Worm (Caenorhabditis elegans): ENCODE measurements around the gene T07A5.1.

The T07A5.1 gene

ce11 chrIII:10306049-10306448, at the start of gene T07A5.1:
T07A5.1 (minus strand) TSS chrIII:10306197.
- TF ChIP-seq M03D4.4 (tag; optimal IDR thresholded peaks at IDR 0.05) (no peak), ztf-11 (tag; optimal IDR thresholded peaks at IDR 0.05) (no peak), lsy-2 (tag; optimal IDR thresholded peaks at IDR 0.05) (no peak), pha-4 (tag; optimal IDR thresholded peaks at IDR 0.05) (no peak), blmp-1 (tag; optimal IDR thresholded peaks at IDR 0.05) (no peak), lin-32 (GFP tag; optimal IDR thresholded peaks at IDR 0.05) (no peak), drap-1 (GFP tag; optimal IDR thresholded peaks at IDR 0.05) (no peak), elt-3 (tag; optimal IDR thresholded peaks at IDR 0.05) (no peak)

ce11 chrIII:10355382-10355781, 49.4 kb upstream of the T07A5.1 start, which contains the start of gene spp-1:
spp-1 (minus strand) TSS chrIII:10355668.
- TF ChIP-seq ceh-43 (GFP tag; optimal IDR thresholded peaks at IDR 0.05) (no peak), blmp-1 (tag; optimal IDR thresholded peaks at IDR 0.05) (no peak), ces-1 (GFP tag; optimal IDR thresholded peaks at IDR 0.05) (no peak), unc-120 (tag; optimal IDR thresholded peaks at IDR 0.05; ENCODE audit: poor library complexity, severe bottlenecking) (no peak)

ce11 chrIII:10354591-10354990, 48.6 kb upstream of the T07A5.1 start:
- TF ChIP-seq hlh-1 (tag; optimal IDR thresholded peaks at IDR 0.05): no peak
- no peak for TF ChIP-seq pha-4 (tag; optimal IDR thresholded peaks at IDR 0.05)
- TF ChIP-seq unc-39 (tag; optimal IDR thresholded peaks at IDR 0.05): no peak
- TF ChIP-seq snpc-4 (tag; optimal IDR thresholded peaks at IDR 0.05): no peak
- no peak for TF ChIP-seq zip-8 (tag; optimal IDR thresholded peaks at IDR 0.05)
- TF ChIP-seq sem-2 (GFP tag; optimal IDR thresholded peaks at IDR 0.05): no peak
- no peak for TF ChIP-seq nhr-2 (tag; optimal IDR thresholded peaks at IDR 0.05)
- TF ChIP-seq ham-2 (GFP tag; optimal IDR thresholded peaks at IDR 0.05): no peak
- no peak for TF ChIP-seq ztf-11 (tag; optimal IDR thresholded peaks at IDR 0.05)
- no peak for TF ChIP-seq ceh-43 (GFP tag; optimal IDR thresholded peaks at IDR 0.05)
- no peak for TF ChIP-seq sptf-1 (tag; optimal IDR thresholded peaks at IDR 0.05)
- TF ChIP-seq bed-3 (GFP tag; optimal IDR thresholded peaks at IDR 0.05): no peak
- no peak for TF ChIP-seq ceh-83 (GFP tag; optimal IDR thresholded peaks at IDR 0.05)
- no peak for TF ChIP-seq elt-3 (tag; optimal IDR thresholded peaks at IDR 0.05)
- TF ChIP-seq ceh-39 (tag; optimal IDR thresholded peaks at IDR 0.05): no peak
- TF ChIP-seq drap-1 (GFP tag; optimal IDR thresholded peaks at IDR 0.05): no peak

ce11 chrIII:10353423-10353822, 47.4 kb upstream of the T07A5.1 start:
- no peak for TF ChIP-seq nhr-12 (tag; optimal IDR thresholded peaks at IDR 0.05)
- no peak for TF ChIP-seq M03D4.4 (tag; optimal IDR thresholded peaks at IDR 0.05)
- no peak for TF ChIP-seq ceh-83 (GFP tag; optimal IDR thresholded peaks at IDR 0.05)
- TF ChIP-seq nhr-28 (tag; optimal IDR thresholded peaks at IDR 0.05): no peak
- no peak for TF ChIP-seq zip-8 (tag; optimal IDR thresholded peaks at IDR 0.05)
- TF ChIP-seq drap-1 (GFP tag; optimal IDR thresholded peaks at IDR 0.05): no peak
- TF ChIP-seq unc-39 (tag; optimal IDR thresholded peaks at IDR 0.05): no peak
- no peak for TF ChIP-seq cnd-1 (tag; optimal IDR thresholded peaks at IDR 0.05)
- no peak for TF ChIP-seq nhr-2 (tag; optimal IDR thresholded peaks at IDR 0.05)
- no peak for TF ChIP-seq ceh-39 (tag; optimal IDR thresholded peaks at IDR 0.05)
- no peak for TF ChIP-seq mls-2 (tag; optimal IDR thresholded peaks at IDR 0.05)
- no peak for TF ChIP-seq pha-4 (tag; optimal IDR thresholded peaks at IDR 0.05)
- TF ChIP-seq elt-1 (tag; optimal IDR thresholded peaks at IDR 0.05; ENCODE audit: borderline replicate concordance, insufficient read depth): no peak
- no peak for TF ChIP-seq blmp-1 (tag; optimal IDR thresholded peaks at IDR 0.05)
- TF ChIP-seq lin-32 (GFP tag; optimal IDR thresholded peaks at IDR 0.05): no peak
- no peak for TF ChIP-seq tbx-8 (GFP tag; optimal IDR thresholded peaks at IDR 0.05)
- TF ChIP-seq mep-1 (tag; optimal IDR thresholded peaks at IDR 0.05): no peak
- no peak for TF ChIP-seq sem-2 (GFP tag; optimal IDR thresholded peaks at IDR 0.05)
- no peak for TF ChIP-seq hlh-1 (tag; optimal IDR thresholded peaks at IDR 0.05)

- TF ChIP-seq zip-8 (tag; optimal IDR thresholded peaks at IDR 0.05) (no peak), M03D4.4 (tag; optimal IDR thresholded peaks at IDR 0.05) (no peak), drap-1 (GFP tag; optimal IDR thresholded peaks at IDR 0.05) (no peak), nhr-12 (tag; optimal IDR thresholded peaks at IDR 0.05) (no peak), ceh-39 (tag; optimal IDR thresholded peaks at IDR 0.05) (no peak), hlh-1 (tag; optimal IDR thresholded peaks at IDR 0.05) (no peak), nhr-2 (tag; optimal IDR thresholded peaks at IDR 0.05) (no peak), ztf-11 (tag; optimal IDR thresholded peaks at IDR 0.05) (no peak)
Observed at ce11 chrIII:10351595-10352207, 45.7 kb upstream of the T07A5.1 start, which contains the start of gene T07C4.3. T07C4.3 (plus strand) TSS chrIII:10352157.
